Worm (Caenorhabditis elegans) whole organism, L4 larva: ENCODE data around the gene wrm-1.
A peak's percentile ranks its signal among the peaks of the same experiment; 100 is the strongest.

Experiments
- F10B5.3 ChIP-seq: sonication (generic microtip); optimal IDR thresholded peaks from 2 replicates; lab custom pipeline; 2016; ENCODE audit warnings: mild to moderate bottlenecking, missing genetic modification characterization, missing compliant biosample characterization
- F37D6.2 ChIP-seq: sonication (generic microtip); optimal IDR thresholded peaks from 2 replicates; lab custom pipeline; 2016; ENCODE audit warnings: mild to moderate bottlenecking, missing genetic modification characterization, missing compliant biosample characterization
- F44E2.7 ChIP-seq: fragments of 200-800 bp; sonication (Bioruptor generic); IDR thresholded peaks from 2 replicates; pipeline ENCODE4 v2.1.2; 2022; ENCODE audit warnings: missing genetic modification characterization, missing compliant biosample characterization
- F49E8.2 ChIP-seq: sonication (generic microtip); optimal IDR thresholded peaks from 2 replicates; lab custom pipeline; 2016; ENCODE audit warnings: missing compliant biosample characterization, mild to moderate bottlenecking, missing genetic modification characterization, borderline replicate concordance
- R02D3.7 ChIP-seq: fragments of 150-350 bp; sonication (generic microtip); optimal IDR thresholded peaks from 3 replicates; lab custom pipeline; 2014; ENCODE audit warnings: missing biosample characterization, missing genetic modification characterization
- T20F7.1 ChIP-seq: fragments of 200-800 bp; sonication (Bioruptor generic); optimal IDR thresholded peaks from 2 replicates; lab custom pipeline; 2018; ENCODE audit warnings: mild to moderate bottlenecking, missing genetic modification characterization, missing compliant biosample characterization
- T26A8.4 ChIP-seq: fragments of 200-800 bp; sonication (Bioruptor generic); IDR thresholded peaks from 2 replicates; pipeline ENCODE4 v1.3.6; 2022; ENCODE audit warnings: missing genetic modification characterization, missing compliant biosample characterization
- Y75B8A.6 ChIP-seq: fragments of 200-800 bp; sonication (Bioruptor generic); IDR thresholded peaks from 2 replicates; pipeline ENCODE4 v1.3.6; 2022; ENCODE audit warnings: missing genetic modification reagents, missing genetic modification characterization, missing compliant biosample characterization
- ZK546.5 ChIP-seq, 2 experiments: sonication (generic microtip); optimal IDR thresholded peaks; 2 replicates each; lab custom pipeline; 2017; ENCODE audit warnings: missing biosample characterization in 2 of 2, missing genetic modification characterization in 2 of 2
- aha-1 ChIP-seq: fragments of 150-350 bp; peaks from one replicate; lab custom pipeline; 2014; ENCODE audit warnings: missing biosample characterization, missing genetic modification characterization
- attf-4 ChIP-seq: sonication (generic microtip); optimal IDR thresholded peaks from 3 replicates; lab custom pipeline; 2017; ENCODE audit warnings: missing biosample characterization, missing genetic modification characterization
- ceh-20 ChIP-seq: fragments of 200-800 bp; sonication (Bioruptor generic); IDR thresholded peaks from 2 replicates; pipeline ENCODE4 v1.3.6; 2022; ENCODE audit warnings: missing genetic modification reagents, missing genetic modification characterization, missing compliant biosample characterization
- ceh-44 ChIP-seq: fragments of 200-800 bp; sonication (Bioruptor generic); IDR thresholded peaks from 2 replicates; pipeline ENCODE4 v1.3.6; 2022; ENCODE audit warnings: missing genetic modification reagents, missing genetic modification characterization, missing compliant biosample characterization
- ctbp-1 ChIP-seq: fragments of 200-800 bp; sonication (Bioruptor generic); IDR thresholded peaks from 2 replicates; pipeline ENCODE4 v1.3.6; 2022; ENCODE audit warnings: missing genetic modification reagents, missing genetic modification characterization, missing compliant biosample characterization
- daf-16 ChIP-seq, 3 experiments: sonication (generic microtip); optimal IDR thresholded peaks; 2 replicates each; lab custom pipeline; 2016 to 2017; ENCODE audit warnings: missing genetic modification characterization in 3 of 3, missing genetic modification reagents in 3 of 3, mild to moderate bottlenecking in 2 of 3, missing compliant biosample characterization in 2 of 3, missing biosample characterization in 1 of 3, moderate library complexity in 1 of 3
- daf-8 ChIP-seq: fragments of 200-800 bp; sonication (Bioruptor generic); IDR thresholded peaks from 2 replicates; pipeline ENCODE4 v1.3.6; 2022; ENCODE audit warnings: missing genetic modification characterization, missing compliant biosample characterization
- dpl-1 ChIP-seq: fragments of 150-350 bp; optimal IDR thresholded peaks from 2 replicates; lab custom pipeline; 2014; ENCODE audit warnings: missing biosample characterization, missing genetic modification reagents, missing genetic modification characterization
- dve-1 ChIP-seq: sonication (generic microtip); optimal IDR thresholded peaks from 2 replicates; lab custom pipeline; 2017; ENCODE audit warnings: antibody characterized with exemption, mild to moderate bottlenecking, missing genetic modification characterization, missing compliant biosample characterization; ENCODE audit not compliant: insufficient read depth
- egl-43 ChIP-seq: fragments of 200-800 bp; sonication (Bioruptor generic); IDR thresholded peaks from 2 replicates; pipeline ENCODE4 v1.3.6; 2022; ENCODE audit warnings: missing genetic modification reagents, missing genetic modification characterization, missing compliant biosample characterization
- fkh-10 ChIP-seq: fragments of 150-350 bp; optimal IDR thresholded peaks from 2 replicates; lab custom pipeline; 2014; ENCODE audit warnings: missing biosample characterization, missing genetic modification reagents, missing genetic modification characterization
- hlh-30 ChIP-seq: sonication (generic microtip); optimal IDR thresholded peaks from 2 replicates; lab custom pipeline; 2017; ENCODE audit warnings: antibody characterized with exemption, mild to moderate bottlenecking, missing genetic modification characterization, missing compliant biosample characterization; ENCODE audit not compliant: insufficient read depth
- hmg-1.1 ChIP-seq: fragments of 200-800 bp; sonication (Bioruptor generic); IDR thresholded peaks from 2 replicates; pipeline ENCODE4 v1.3.6; 2022; ENCODE audit warnings: missing genetic modification reagents, missing genetic modification characterization, missing compliant biosample characterization
- jun-1 ChIP-seq: fragments of 150-350 bp; optimal IDR thresholded peaks from 2 replicates; lab custom pipeline; 2014; ENCODE audit warnings: missing biosample characterization, missing genetic modification reagents, missing genetic modification characterization
- lim-7 ChIP-seq: fragments of 200-800 bp; sonication (Bioruptor generic); IDR thresholded peaks from 2 replicates; pipeline ENCODE4 v1.3.6; 2022; ENCODE audit warnings: missing genetic modification characterization, missing compliant biosample characterization
- lin-13 ChIP-seq: fragments of 150-350 bp; optimal IDR thresholded peaks from 2 replicates; lab custom pipeline; 2014; ENCODE audit warnings: missing biosample characterization, missing genetic modification reagents, missing genetic modification characterization
- lin-38 ChIP-seq: fragments of 200-800 bp; sonication (Bioruptor generic); IDR thresholded peaks from 2 replicates; pipeline ENCODE4 v1.3.6; 2022; ENCODE audit warnings: missing genetic modification reagents, missing genetic modification characterization, missing compliant biosample characterization
- lsy-2 ChIP-seq, 2 experiments: fragments of 150-350 bp in 1 of 2; sonication (generic microtip) in 1 of 2; optimal IDR thresholded peaks; 2 replicates each; lab custom pipeline; 2014 to 2017; ENCODE audit warnings: missing biosample characterization in 2 of 2, missing genetic modification characterization in 2 of 2
- madf-5 ChIP-seq, 2 experiments: fragments of 200-800 bp; sonication (Bioruptor generic); IDR thresholded peaks; 2 replicates each; pipeline ENCODE4 v1.3.6; 2022; ENCODE audit warnings: missing compliant biosample characterization in 2 of 2, missing genetic modification characterization in 2 of 2
- mep-1 ChIP-seq: fragments of 150-350 bp; sonication (generic microtip); optimal IDR thresholded peaks from 3 replicates; lab custom pipeline; 2014; ENCODE audit warnings: missing biosample characterization, missing genetic modification characterization
- nhr-10 ChIP-seq: fragments of 150-350 bp; optimal IDR thresholded peaks from 2 replicates; lab custom pipeline; 2014; ENCODE audit warnings: missing biosample characterization, missing genetic modification characterization
- nhr-11 ChIP-seq: fragments of 150-350 bp; optimal IDR thresholded peaks from 2 replicates; lab custom pipeline; 2014; ENCODE audit warnings: missing biosample characterization, missing genetic modification characterization
- nhr-111 ChIP-seq: fragments of 200-800 bp; sonication (Bioruptor generic); optimal IDR thresholded peaks from 2 replicates; lab custom pipeline; 2018; ENCODE audit warnings: mild to moderate bottlenecking, missing genetic modification characterization, missing compliant biosample characterization
- nhr-28 ChIP-seq: fragments of 150-350 bp; optimal IDR thresholded peaks from 2 replicates; lab custom pipeline; 2014; ENCODE audit warnings: missing biosample characterization, missing genetic modification characterization
- nhr-48 ChIP-seq: sonication (generic microtip); optimal IDR thresholded peaks from 2 replicates; lab custom pipeline; 2016; ENCODE audit warnings: mild to moderate bottlenecking, missing genetic modification characterization, missing compliant biosample characterization
- pha-4 ChIP-seq, 2 experiments: fragments of 150-350 bp in 1 of 2; fragments of 200-800 bp in 1 of 2; sonication (Bioruptor generic) in 1 of 2; IDR thresholded peaks in 1 of 2; optimal IDR thresholded peaks in 1 of 2; 2 replicates each; pipeline versions ENCODE4 v1.3.6 to Lab custom; 2014 to 2022; ENCODE audit warnings: missing genetic modification characterization in 2 of 2, missing genetic modification reagents in 2 of 2, missing biosample characterization in 1 of 2, missing compliant biosample characterization in 1 of 2
- php-3 ChIP-seq: fragments of 200-800 bp; sonication (Bioruptor generic); IDR thresholded peaks from 2 replicates; pipeline ENCODE4 v1.3.6; 2022; ENCODE audit warnings: missing genetic modification reagents, missing genetic modification characterization, missing compliant biosample characterization
- rbr-2 ChIP-seq: sonication (generic microtip); optimal IDR thresholded peaks from 2 replicates; lab custom pipeline; 2016; ENCODE audit warnings: missing genotype, missing genetic modification characterization, missing compliant biosample characterization
- saeg-2 ChIP-seq: fragments of 200-800 bp; sonication (Bioruptor generic); IDR thresholded peaks from 2 replicates; pipeline ENCODE4 v1.3.6; 2022; ENCODE audit warnings: missing genetic modification reagents, missing genetic modification characterization, missing compliant biosample characterization
- sdz-12 ChIP-seq: fragments of 200-800 bp; sonication (Bioruptor generic); optimal IDR thresholded peaks from 2 replicates; lab custom pipeline; 2018; ENCODE audit warnings: mild to moderate bottlenecking, missing genetic modification characterization, missing compliant biosample characterization
- spr-1 ChIP-seq: sonication (generic microtip); optimal IDR thresholded peaks from 2 replicates; lab custom pipeline; 2016; ENCODE audit warnings: mild to moderate bottlenecking, missing genetic modification characterization, missing compliant biosample characterization
- tra-1 ChIP-seq: fragments of 200-800 bp; sonication (Bioruptor generic); IDR thresholded peaks from 2 replicates; pipeline ENCODE4 v1.3.6; 2022; ENCODE audit warnings: missing genetic modification reagents, missing genetic modification characterization, missing compliant biosample characterization
- unc-130 ChIP-seq: sonication (generic microtip); optimal IDR thresholded peaks from 2 replicates; lab custom pipeline; 2016; ENCODE audit warnings: missing genetic modification reagents, missing genetic modification characterization, missing compliant biosample characterization
- unc-62 ChIP-seq, 3 experiments: fragments of 150-350 bp in 1 of 3; sonication (generic microtip); optimal IDR thresholded peaks in 2 of 3; peaks in 1 of 3; 1 replicate in 1 of 3; 2 replicates in 2 of 3; lab custom pipeline; 2014 to 2017; ENCODE audit warnings: missing biosample characterization in 3 of 3, missing genetic modification characterization in 3 of 3, missing genetic modification reagents in 3 of 3, missing genotype in 1 of 3
- vab-7 ChIP-seq: fragments of 200-800 bp; sonication (Bioruptor generic); IDR thresholded peaks from 2 replicates; pipeline ENCODE4 v1.3.6; 2022; ENCODE audit warnings: missing genetic modification reagents, missing genetic modification characterization, missing compliant biosample characterization
- zip-2 ChIP-seq: fragments of 150-350 bp; optimal IDR thresholded peaks from 2 replicates; lab custom pipeline; 2014; ENCODE audit warnings: missing biosample characterization, missing genetic modification characterization

Gene wrm-1

DNA sequence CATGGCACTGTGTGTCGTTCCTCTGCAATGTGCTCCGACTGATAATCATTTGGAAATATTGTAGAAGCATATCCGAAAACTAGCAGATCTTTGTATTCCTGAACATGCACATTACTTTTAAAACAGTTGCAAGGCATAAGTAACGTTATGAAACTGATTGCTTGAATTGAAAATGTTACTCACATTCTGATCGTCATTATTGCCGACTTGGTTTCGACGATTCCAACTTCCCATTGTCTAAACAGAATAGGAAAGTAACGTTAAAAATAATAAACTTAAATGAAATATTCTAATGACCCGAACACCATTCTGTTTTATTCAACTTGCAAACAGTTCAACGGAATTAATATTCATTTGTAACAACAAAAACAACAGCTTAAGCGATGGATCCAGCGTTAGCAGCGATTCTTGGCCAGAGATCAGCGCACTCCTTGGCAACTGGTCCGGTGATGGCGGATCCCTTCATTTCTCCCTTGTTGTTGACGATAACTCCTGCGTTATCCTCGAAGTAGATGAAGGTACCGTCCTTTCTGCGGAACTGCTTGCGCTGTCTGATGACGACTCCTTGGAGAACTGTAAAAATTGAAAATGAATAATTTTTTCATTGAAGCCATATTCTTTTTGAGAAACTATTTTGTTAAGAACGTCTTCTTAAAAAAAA is 17.3 kb upstream of the wrm-1 start, which contains the start of gene swp-1 (continued):
- TF ChIP-seq T20F7.1 (GFP tag; lab: Kevin White, UChicago) (no peak), vab-7 (no peak), daf-16 (GFP tag; optimal IDR thresholded peaks at IDR 0.05; lab: Kevin White, UChicago) (no peak), daf-16 (tag; optimal IDR thresholded peaks at IDR 0.05; lab: Kevin White, UChicago) (no peak), madf-5 (GFP tag; IDR thresholded peaks at IDR 0.05; lab: Robert Waterston, UW) (no peak), F37D6.2 (tag; lab: Kevin White, UChicago) (no peak), ctbp-1 (GFP tag; lab: Robert Waterston, UW) (peak; percentile 35; the same call in 1 of the 2 replicates), F44E2.7 (GFP tag; lab: Robert Waterston, UW) (no peak), nhr-10 (no peak), F49E8.2 (tag; lab: Kevin White, UChicago) (peak; percentile 70)

DNA sequence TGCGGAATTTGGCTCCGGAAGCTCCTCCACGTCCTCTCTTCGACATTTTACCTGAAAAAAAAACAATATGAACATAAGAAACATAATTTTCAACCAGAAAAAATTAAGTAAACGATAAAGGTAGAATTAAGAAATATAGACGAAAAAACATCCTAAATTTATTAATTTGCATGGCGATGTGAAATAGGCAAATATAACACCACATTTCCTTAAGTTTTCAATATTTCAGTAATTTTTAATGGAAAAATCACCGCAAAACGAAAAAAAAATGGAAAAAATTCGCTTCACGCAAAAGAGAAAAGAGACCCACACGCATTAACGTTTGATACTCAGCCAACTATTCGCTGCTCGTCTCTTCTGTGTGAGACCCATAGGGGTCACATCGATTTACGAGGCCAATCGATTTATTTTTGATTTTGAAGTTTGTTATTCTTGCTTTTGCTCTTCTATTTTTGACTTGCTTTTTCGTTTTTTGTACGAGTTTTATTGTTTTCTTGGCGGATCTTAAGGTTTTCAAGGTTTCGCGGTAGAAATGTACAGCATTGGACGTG is 16.5 kb upstream of the wrm-1 start, which contains the start of gene rpl-23:
Gene rpl-23 (minus strand): TSS at position 51 of the 551 bp plus-strand sequence.
- TF ChIP-seq hmg-1.1 (GFP tag; lab: Robert Waterston, UW) (peak; percentile 77), ZK546.5 (tag; optimal IDR thresholded peaks at IDR 0.05; lab: Kevin White, UChicago) (peak in 1 of 2 experiments; percentile 58), R02D3.7 (peak; percentile 96), aha-1 (peak; percentile 97), ceh-44 (GFP tag; lab: Robert Waterston, UW) (peak; percentile 40; the same call in 1 of the 2 replicates), attf-4 (tag; lab: Kevin White, UChicago) (no peak), spr-1 (tag; lab: Kevin White, UChicago) (peak; percentile 15), unc-62 (GFP tag; optimal IDR thresholded peaks at IDR 0.05 in 1 of 2; lab: Kevin White, UChicago) (peak in 1 of 2 experiments; percentile 21), unc-62 (tag; optimal IDR thresholded peaks at IDR 0.05; lab: Kevin White, UChicago) (no peak), egl-43 (GFP tag; lab: Robert Waterston, UW) (no peak), mep-1 (tag; lab: Kevin White, UChicago) (peak; percentile 96), daf-8 (no peak), fkh-10 (GFP tag; lab: Kevin White, UChicago) (peak; percentile 54), nhr-11 (tag; lab: Kevin White, UChicago) (peak; percentile 96), lsy-2 (tag; optimal IDR thresholded peaks at IDR 0.05; lab: Kevin White, UChicago) (peak; percentile 83 to 96), jun-1 (tag; lab: Kevin White, UChicago) (peak; percentile 27), dpl-1 (GFP tag; lab: Kevin White, UChicago) (peak; percentile 88), unc-130 (GFP tag; lab: Kevin White, UChicago) (peak; percentile 56), zip-2 (peak; percentile 29), lin-13 (GFP tag; lab: Kevin White, UChicago) (peak; percentile 90), Y75B8A.6 (no peak), ceh-20 (GFP tag; lab: Robert Waterston, UW) (peak; percentile 52; the same call in 1 of the 2 replicates), tra-1 (peak; percentile 65; the same call in 1 of the 2 replicates), lin-38 (GFP tag; lab: Robert Waterston, UW) (peak; percentile 85), vab-7 (peak; percentile 61), nhr-111 (GFP tag; lab: Kevin White, UChicago) (no peak), F10B5.3 (tag; lab: Kevin White, UChicago) (no peak), lim-7 (GFP tag; lab: Robert Waterston, UW) (0 out of 2 replicates have a peak, but pooled peaks have one; percentile 52), php-3 (no peak), saeg-2 (GFP tag; lab: Robert Waterston, UW) (0 out of 2 replicates have a peak, but pooled peaks have one; percentile 14), pha-4 (GFP tag; IDR thresholded peaks at IDR 0.05; lab: Robert Waterston, UW) (peak; percentile 64; the same call in 1 of the 2 replicates), pha-4 (tag; optimal IDR thresholded peaks at IDR 0.05; lab: Kevin White, UChicago) (peak; percentile 98), ctbp-1 (GFP tag; lab: Robert Waterston, UW) (peak; percentile 49; the same call in 1 of the 2 replicates), hlh-30 (tag; lab: Kevin White, UChicago) (peak; percentile 92), T26A8.4 (GFP tag; lab: Robert Waterston, UW) (peak; percentile 84), sdz-12 (GFP tag; lab: Kevin White, UChicago) (no peak), nhr-48 (tag; lab: Kevin White, UChicago) (peak; percentile 13), rbr-2 (peak; percentile 83), nhr-28 (tag; lab: Kevin White, UChicago) (peak; percentile 83), dve-1 (peak; percentile 94)
